Worm (Caenorhabditis elegans) whole organism, early embryonic: ENCODE data around the gene aqp-3.

Experiments used
- F13C5.2 ChIP-seq: sonication (generic microtip); optimal IDR thresholded peaks from 2 replicates; lab custom pipeline; 2017; ENCODE audit warnings: mild to moderate bottlenecking, missing genetic modification characterization, inconsistent platforms, missing compliant biosample characterization
- aly-1 ChIP-seq: sonication (generic microtip); optimal IDR thresholded peaks from 2 replicates; lab custom pipeline; 2016; ENCODE audit warnings: missing genetic modification characterization, missing compliant biosample characterization
- ama-1 ChIP-seq: fragments of 150-350 bp; optimal IDR thresholded peaks from 2 replicates; lab custom pipeline; 2014
- ceh-13 ChIP-seq: fragments of 200-800 bp; sonication (Bioruptor generic); optimal IDR thresholded peaks from 2 replicates; lab custom pipeline; 2018; ENCODE audit warnings: mild to moderate bottlenecking, missing genetic modification characterization, missing compliant biosample characterization
- ceh-36 ChIP-seq: sonication (generic microtip); optimal IDR thresholded peaks from 2 replicates; lab custom pipeline; 2016; ENCODE audit warnings: missing genetic modification characterization, inconsistent platforms, missing compliant biosample characterization
- hnd-1 ChIP-seq: sonication (generic microtip); optimal IDR thresholded peaks from 2 replicates; lab custom pipeline; 2016; ENCODE audit warnings: missing genetic modification characterization, missing compliant biosample characterization
- scrt-1 ChIP-seq: fragments of 200-800 bp; sonication (Bioruptor generic); IDR thresholded peaks from 2 replicates; pipeline ENCODE4 v1.3.6; 2022; ENCODE audit warnings: missing genetic modification characterization, missing compliant biosample characterization

DNA sequence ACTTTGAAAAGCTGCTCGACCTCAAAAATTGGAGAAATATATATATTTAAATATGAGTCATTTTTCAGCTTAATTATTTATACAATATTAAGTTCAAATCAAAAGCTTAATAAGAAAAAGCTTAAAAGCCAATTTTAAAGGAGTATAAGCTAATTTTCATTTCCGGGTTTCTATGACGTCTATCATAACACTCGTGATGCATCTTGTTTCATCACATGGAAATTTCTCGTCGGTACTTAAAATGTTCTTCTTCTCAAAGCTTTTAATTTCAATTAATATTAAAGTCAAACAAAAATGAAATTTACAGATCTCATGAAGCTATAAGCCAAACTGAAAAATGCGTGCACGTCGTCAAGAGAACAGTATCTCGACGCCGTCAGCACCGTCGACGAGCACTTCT, 46.5 kb downstream of the aqp-3 start, which contains the start of gene rbr-2:
- no peak for TF ChIP-seq scrt-1
- no peak for TF ChIP-seq ceh-36 (tag; lab: Kevin White, UChicago)
- no peak for TF ChIP-seq hnd-1 (tag; lab: Kevin White, UChicago)
- no peak for TF ChIP-seq ceh-13 (GFP tag; lab: Kevin White, UChicago)
- no peak for TF ChIP-seq F13C5.2 (tag; lab: Kevin White, UChicago)
- no peak for TF ChIP-seq aly-1 (tag; lab: Kevin White, UChicago)
- TF ChIP-seq ama-1 (lab: Kevin White, UChicago), result no peak
